Worm (Caenorhabditis elegans): ENCODE measurements around the gene Y67D8C.22.

Y67D8C.22 gene

ce11 chrIV:3025874-3026609 is 50.1 kb downstream of the Y67D8C.22 start:
- no peak for TF ChIP-seq mdt-29 (GFP tag; IDR thresholded peaks at IDR 0.05)
- TF ChIP-seq hlh-30 (tag; optimal IDR thresholded peaks at IDR 0.05; ENCODE audit: insufficient read depth), result peak; percentile 1
- no peak for TF ChIP-seq nhr-10 (tag; optimal IDR thresholded peaks at IDR 0.05)
- no peak for TF ChIP-seq mxl-3 (GFP tag; optimal IDR thresholded peaks at IDR 0.05)
- no peak for TF ChIP-seq lin-38 (GFP tag; IDR thresholded peaks at IDR 0.05)
- TF ChIP-seq mep-1 (tag; optimal IDR thresholded peaks at IDR 0.05), result no peak
- no peak for TF ChIP-seq dmd-6 (GFP tag; IDR thresholded peaks at IDR 0.05)
- peak; percentile 57 for TF ChIP-seq ceh-28 (tag; optimal IDR thresholded peaks at IDR 0.05)
- no peak for TF ChIP-seq Y5F2A.4 (GFP tag; optimal IDR thresholded peaks at IDR 0.05)
- no peak for TF ChIP-seq lin-1 (GFP tag; IDR thresholded peaks at IDR 0.05)
- TF ChIP-seq fos-1 (tag; optimal IDR thresholded peaks at IDR 0.05), result no peak
- peak in 1 of 2 experiments; percentile 12 for TF ChIP-seq daf-16 (GFP tag; optimal IDR thresholded peaks at IDR 0.05)
- TF ChIP-seq daf-16 (tag; optimal IDR thresholded peaks at IDR 0.05), result no peak
- TF ChIP-seq lir-3 (tag; optimal IDR thresholded peaks at IDR 0.05), result no peak
- TF ChIP-seq daf-12 (tag; optimal IDR thresholded peaks at IDR 0.05), result no peak
- no peak for TF ChIP-seq aha-1 (tag)
- TF ChIP-seq nhr-25 (tag; optimal IDR thresholded peaks at IDR 0.05; ENCODE audit: borderline replicate concordance, insufficient read depth), result no peak
- no peak for TF ChIP-seq snpc-4 (tag; optimal IDR thresholded peaks at IDR 0.05)
- TF ChIP-seq nhr-11 (tag; optimal IDR thresholded peaks at IDR 0.05), result peak; percentile 20
- TF ChIP-seq ama-1 (optimal IDR thresholded peaks at IDR 0.05), result no peak
- no peak for TF ChIP-seq F49E8.2 (tag; optimal IDR thresholded peaks at IDR 0.05; ENCODE audit: borderline replicate concordance)

Measured in whole organism, L4 larva.